Worm (Caenorhabditis elegans) whole organism, young adult: Measurements from ENCODE around the gene C35B1.9.

Experiments
- B0336.3 ChIP-seq: fragments of 200-800 bp; sonication (Bioruptor generic); IDR thresholded peaks from 2 replicates; pipeline ENCODE4 v1.3.6; 2022; ENCODE audit warnings: missing genetic modification characterization, missing compliant biosample characterization
- F23B12.7 ChIP-seq: sonication (generic microtip); optimal IDR thresholded peaks from 2 replicates; lab custom pipeline; 2017; ENCODE audit warnings: missing genetic modification characterization, mild to moderate bottlenecking, missing compliant biosample characterization, antibody characterized with exemption, moderate library complexity; ENCODE audit not compliant: insufficient read depth
- F37B4.10 ChIP-seq: fragments of 200-800 bp; sonication (Bioruptor generic); IDR thresholded peaks from 2 replicates; pipeline ENCODE4 v1.3.6; 2022; ENCODE audit warnings: missing genetic modification characterization, missing compliant biosample characterization
- F39B2.1 ChIP-seq: fragments of 200-800 bp; sonication (Bioruptor generic); IDR thresholded peaks from 2 replicates; pipeline ENCODE4 v1.3.6; 2022; ENCODE audit warnings: missing genetic modification reagents, missing genetic modification characterization, missing compliant biosample characterization
- K11D2.4 ChIP-seq: fragments of 200-800 bp; sonication (Bioruptor generic); IDR thresholded peaks from 2 replicates; pipeline ENCODE4 v1.3.6; 2022; ENCODE audit warnings: missing genetic modification reagents, missing genetic modification characterization, missing compliant biosample characterization
- K12H6.12 ChIP-seq: fragments of 200-800 bp; sonication (Bioruptor generic); optimal IDR thresholded peaks from 2 replicates; lab custom pipeline; 2018; ENCODE audit warnings: mild to moderate bottlenecking, missing genetic modification characterization, missing compliant biosample characterization
- T07F8.4 ChIP-seq: sonication (generic microtip); optimal IDR thresholded peaks from 2 replicates; lab custom pipeline; 2016; ENCODE audit warnings: mild to moderate bottlenecking, missing genetic modification characterization, moderate library complexity, missing compliant biosample characterization
- Y53G8AR.9 ChIP-seq: fragments of 200-800 bp; sonication (Bioruptor generic); conservative IDR thresholded peaks from 2 replicates; pipeline ENCODE4 v1.3.6; 2022; ENCODE audit warnings: missing genetic modification reagents, missing genetic modification characterization, missing compliant biosample characterization
- Y56A3A.18 ChIP-seq: fragments of 200-800 bp; sonication (Bioruptor generic); IDR thresholded peaks from 2 replicates; pipeline ENCODE4 v1.3.6; 2022; ENCODE audit warnings: missing genetic modification reagents, missing genetic modification characterization, missing compliant biosample characterization
- Y79H2A.3 ChIP-seq: fragments of 200-800 bp; sonication (Bioruptor generic); conservative IDR thresholded peaks from 2 replicates; pipeline ENCODE4 v1.3.6; 2022; ENCODE audit warnings: missing genetic modification reagents, missing genetic modification characterization, missing compliant biosample characterization
- Y95B8A.8 ChIP-seq: fragments of 200-800 bp; sonication (Bioruptor generic); IDR thresholded peaks from 2 replicates; pipeline ENCODE4 v1.3.6; 2022; ENCODE audit warnings: missing genetic modification reagents, missing genetic modification characterization, missing compliant biosample characterization
- akir-1 ChIP-seq: fragments of 200-800 bp; sonication (Bioruptor generic); optimal IDR thresholded peaks from 2 replicates; lab custom pipeline; 2018; ENCODE audit warnings: mild to moderate bottlenecking, missing genetic modification characterization, moderate library complexity, missing compliant biosample characterization
- atf-7 ChIP-seq: sonication (generic microtip); optimal IDR thresholded peaks from 2 replicates; lab custom pipeline; 2017; ENCODE audit warnings: mild to moderate bottlenecking, missing genetic modification characterization, missing compliant biosample characterization
- attf-3 ChIP-seq: fragments of 200-800 bp; sonication (Bioruptor generic); conservative IDR thresholded peaks from 2 replicates; pipeline ENCODE4 v1.3.6; 2022; ENCODE audit warnings: missing genetic modification reagents, missing genetic modification characterization, missing compliant biosample characterization
- attf-5 ChIP-seq: fragments of 200-800 bp; sonication (Bioruptor generic); optimal IDR thresholded peaks from 2 replicates; lab custom pipeline; 2018; ENCODE audit warnings: mild to moderate bottlenecking, missing genetic modification characterization, missing compliant biosample characterization
- attf-6 ChIP-seq: fragments of 200-800 bp; sonication (Bioruptor generic); IDR thresholded peaks from 2 replicates; pipeline ENCODE4 v1.3.6; 2022; ENCODE audit warnings: missing genetic modification reagents, missing genetic modification characterization, missing compliant biosample characterization
- cebp-1 ChIP-seq, 2 experiments: fragments of 200-800 bp in 1 of 2; sonication (Bioruptor generic) in 1 of 2; sonication (generic microtip) in 1 of 2; IDR thresholded peaks in 1 of 2; optimal IDR thresholded peaks in 1 of 2; 2 replicates each; pipeline versions ENCODE4 v1.3.6 to Lab custom; 2017 to 2022; ENCODE audit warnings: missing compliant biosample characterization in 2 of 2, missing genetic modification characterization in 2 of 2, mild to moderate bottlenecking in 1 of 2, missing genetic modification reagents in 1 of 2, moderate library complexity in 1 of 2
- ceh-100 ChIP-seq: fragments of 200-800 bp; sonication (Bioruptor generic); IDR thresholded peaks from 2 replicates; pipeline ENCODE4 v1.3.6; 2022; ENCODE audit warnings: missing genetic modification reagents, missing genetic modification characterization, missing compliant biosample characterization
- ceh-58 ChIP-seq: fragments of 200-800 bp; sonication (Bioruptor generic); IDR thresholded peaks from 2 replicates; pipeline ENCODE4 v1.3.6; 2022; ENCODE audit warnings: missing genetic modification characterization, missing compliant biosample characterization
- ceh-91 ChIP-seq: fragments of 200-800 bp; sonication (Bioruptor generic); IDR thresholded peaks from 2 replicates; pipeline ENCODE4 v1.3.6; 2022; ENCODE audit warnings: missing genetic modification reagents, missing genetic modification characterization, missing compliant biosample characterization
- dpff-1 ChIP-seq: sonication (generic microtip); optimal IDR thresholded peaks from 2 replicates; lab custom pipeline; 2017; ENCODE audit warnings: mild to moderate bottlenecking, missing genetic modification characterization, missing compliant biosample characterization
- efl-1 ChIP-seq: fragments of 150-350 bp; optimal IDR thresholded peaks from 2 replicates; lab custom pipeline; 2014; ENCODE audit warnings: missing biosample characterization, missing genetic modification reagents, missing genetic modification characterization
- egl-18 ChIP-seq: fragments of 200-800 bp; sonication (Bioruptor generic); IDR thresholded peaks from 2 replicates; pipeline ENCODE4 v1.3.6; 2022; ENCODE audit warnings: missing genetic modification reagents, missing genetic modification characterization, missing compliant biosample characterization
- hmg-20 ChIP-seq: fragments of 200-800 bp; sonication (Bioruptor generic); IDR thresholded peaks from 2 replicates; pipeline ENCODE4 v1.3.6; 2022; ENCODE audit warnings: missing genetic modification reagents, missing genetic modification characterization, missing compliant biosample characterization
- hrde-1 ChIP-seq: sonication (generic microtip); optimal IDR thresholded peaks from 2 replicates; lab custom pipeline; 2016; ENCODE audit warnings: missing genetic modification characterization, mild to moderate bottlenecking, missing compliant biosample characterization, moderate library complexity, missing genotype, missing genetic modification reagents, borderline replicate concordance
- lag-1 ChIP-seq: fragments of 200-800 bp; sonication (Bioruptor generic); IDR thresholded peaks from 2 replicates; pipeline ENCODE4 v1.3.6; 2022; ENCODE audit warnings: missing genetic modification reagents, missing genetic modification characterization, missing compliant biosample characterization
- let-607 ChIP-seq, 2 experiments: fragments of 200-800 bp in 1 of 2; sonication (Bioruptor generic) in 1 of 2; sonication (generic microtip) in 1 of 2; optimal IDR thresholded peaks; 2 replicates each; lab custom pipeline; 2016 to 2018; ENCODE audit warnings: mild to moderate bottlenecking in 2 of 2, missing compliant biosample characterization in 2 of 2, missing genetic modification characterization in 2 of 2, moderate library complexity in 2 of 2, missing genotype in 1 of 2
- lin-54 ChIP-seq: fragments of 200-800 bp; sonication (Bioruptor generic); optimal IDR thresholded peaks from 2 replicates; lab custom pipeline; 2018; ENCODE audit warnings: mild to moderate bottlenecking, missing genetic modification characterization, missing compliant biosample characterization
- madf-3 ChIP-seq: fragments of 200-800 bp; sonication (Bioruptor generic); IDR thresholded peaks from 2 replicates; pipeline ENCODE4 v1.3.6; 2022; ENCODE audit warnings: missing genetic modification reagents, missing genetic modification characterization, missing compliant biosample characterization
- mel-28 ChIP-seq: sonication (generic microtip); optimal IDR thresholded peaks from 2 replicates; lab custom pipeline; 2016; ENCODE audit warnings: borderline replicate concordance, mild to moderate bottlenecking, missing genetic modification characterization, missing compliant biosample characterization
- nhr-179 ChIP-seq: sonication (generic microtip); optimal IDR thresholded peaks from 2 replicates; lab custom pipeline; 2016; ENCODE audit warnings: mild to moderate bottlenecking, missing genetic modification characterization, missing compliant biosample characterization
- nhr-80 ChIP-seq: sonication (generic microtip); optimal IDR thresholded peaks from 2 replicates; lab custom pipeline; 2016; ENCODE audit warnings: missing genetic modification characterization, missing compliant biosample characterization
- repo-1 ChIP-seq: sonication (generic microtip); optimal IDR thresholded peaks from 2 replicates; lab custom pipeline; 2017; ENCODE audit warnings: mild to moderate bottlenecking, missing genetic modification characterization, missing compliant biosample characterization
- sea-2 ChIP-seq: fragments of 200-800 bp; sonication (Bioruptor generic); IDR thresholded peaks from 2 replicates; pipeline ENCODE4 v1.3.6; 2022; ENCODE audit warnings: missing genetic modification characterization, missing compliant biosample characterization
- snpc-1.1 ChIP-seq: sonication (generic microtip); optimal IDR thresholded peaks from 2 replicates; lab custom pipeline; 2017; ENCODE audit warnings: missing genetic modification characterization, mild to moderate bottlenecking, missing compliant biosample characterization, antibody characterized with exemption, moderate library complexity, missing genotype, missing genetic modification reagents; ENCODE audit not compliant: insufficient read depth
- snpc-1.3 ChIP-seq: sonication (generic microtip); optimal IDR thresholded peaks from 2 replicates; lab custom pipeline; 2017; ENCODE audit warnings: missing genetic modification characterization, mild to moderate bottlenecking, missing compliant biosample characterization, antibody characterized with exemption, moderate library complexity, missing genotype, missing genetic modification reagents; ENCODE audit not compliant: insufficient read depth
- somi-1 ChIP-seq: fragments of 200-800 bp; sonication (Bioruptor generic); optimal IDR thresholded peaks from 2 replicates; lab custom pipeline; 2018; ENCODE audit warnings: mild to moderate bottlenecking, missing genetic modification characterization, missing compliant biosample characterization
- tbp1 ChIP-seq: fragments of 200-800 bp; sonication (Bioruptor generic); optimal IDR thresholded peaks from 2 replicates; lab custom pipeline; 2018; ENCODE audit warnings: mild to moderate bottlenecking, missing genetic modification characterization, missing compliant biosample characterization
- tbx-9 ChIP-seq: sonication (generic microtip); optimal IDR thresholded peaks from 2 replicates; lab custom pipeline; 2016; ENCODE audit warnings: borderline replicate concordance, missing genetic modification characterization, inconsistent platforms, missing compliant biosample characterization
- unc-130 ChIP-seq: sonication (generic microtip); optimal IDR thresholded peaks from 2 replicates; lab custom pipeline; 2016; ENCODE audit warnings: missing genetic modification reagents, missing genetic modification characterization, missing compliant biosample characterization
- unc-62 ChIP-seq: fragments of 150-350 bp; optimal IDR thresholded peaks from 2 replicates; lab custom pipeline; 2014; ENCODE audit warnings: missing biosample characterization, missing genetic modification reagents, missing genetic modification characterization
- xnd-1 ChIP-seq: sonication (generic microtip); optimal IDR thresholded peaks from 2 replicates; lab custom pipeline; 2016; ENCODE audit warnings: missing genotype, missing genetic modification reagents, missing genetic modification characterization, missing compliant biosample characterization
- zfh-2 ChIP-seq: fragments of 200-800 bp; sonication (Bioruptor generic); conservative IDR thresholded peaks from 2 replicates; pipeline ENCODE4 v1.3.6; 2022; ENCODE audit warnings: missing genetic modification reagents, missing genetic modification characterization, missing compliant biosample characterization
- ztf-18 ChIP-seq: sonication (generic microtip); optimal IDR thresholded peaks from 2 replicates; lab custom pipeline; 2016; ENCODE audit warnings: missing genotype, mild to moderate bottlenecking, missing genetic modification characterization, missing compliant biosample characterization
- ztf-25 ChIP-seq: fragments of 200-800 bp; sonication (Bioruptor generic); IDR thresholded peaks from 2 replicates; pipeline ENCODE4 v1.3.6; 2022; ENCODE audit warnings: missing genetic modification reagents, missing genetic modification characterization, missing compliant biosample characterization
- ztf-26 ChIP-seq: sonication (generic microtip); optimal IDR thresholded peaks from 2 replicates; lab custom pipeline; 2017; ENCODE audit warnings: missing genetic modification characterization, missing compliant biosample characterization
- ztf-28 ChIP-seq: fragments of 200-800 bp; sonication (Bioruptor generic); IDR thresholded peaks from 2 replicates; pipeline ENCODE4 v1.3.6; 2022; ENCODE audit warnings: missing genetic modification reagents, missing genetic modification characterization, missing compliant biosample characterization
- ztf-6 ChIP-seq: fragments of 200-800 bp; sonication (Bioruptor generic); IDR thresholded peaks from 2 replicates; pipeline ENCODE4 v1.3.6; 2022; ENCODE audit warnings: missing genetic modification reagents, missing genetic modification characterization, missing compliant biosample characterization

The C35B1.9 gene

DNA sequence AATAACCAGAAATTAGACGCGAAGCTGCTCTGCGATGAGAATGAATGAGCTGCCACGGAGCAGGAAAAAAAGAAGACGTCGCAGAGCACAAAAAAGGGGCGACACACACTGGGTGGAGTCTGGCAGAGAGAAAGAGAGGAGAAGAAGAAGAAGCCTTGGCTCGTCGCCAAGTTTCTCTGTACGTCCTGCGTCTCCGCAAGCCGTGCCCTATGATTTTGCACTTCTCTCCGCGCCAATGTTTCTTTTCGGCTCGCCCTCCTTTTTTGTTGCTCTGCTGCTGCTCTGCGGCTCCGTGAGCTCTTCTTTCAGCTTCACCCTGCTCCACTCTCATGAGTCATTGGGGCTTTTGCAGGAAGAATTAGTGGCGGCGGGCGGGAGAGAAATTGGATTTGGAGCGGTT is 45.9 kb downstream of the C35B1.9 start, which contains the start of gene hlh-30 (continued):
- TF ChIP-seq tbx-9 (tag; lab: Kevin White, UChicago): no peak
- TF ChIP-seq efl-1: no peak
- no peak for TF ChIP-seq hrde-1
- TF ChIP-seq snpc-1.1: no peak
- TF ChIP-seq ceh-91 (GFP tag; lab: Robert Waterston, UW): no peak
- TF ChIP-seq B0336.3 (GFP tag; lab: Robert Waterston, UW): no peak
- TF ChIP-seq madf-3 (GFP tag; lab: Robert Waterston, UW): no peak
- TF ChIP-seq ztf-28: no peak
- TF ChIP-seq ztf-26 (tag; lab: Kevin White, UChicago): no peak
- TF ChIP-seq Y79H2A.3 (GFP tag; lab: Robert Waterston, UW): no peak
- no peak for TF ChIP-seq xnd-1 (tag; lab: Kevin White, UChicago)
- peak; percentile 18 for TF ChIP-seq K12H6.12 (tag; lab: Kevin White, UChicago)
- TF ChIP-seq cebp-1 (GFP tag; IDR thresholded peaks at IDR 0.05; lab: Robert Waterston, UW): no peak
- TF ChIP-seq cebp-1 (tag; optimal IDR thresholded peaks at IDR 0.05; lab: Kevin White, UChicago): peak; percentile 49
- TF ChIP-seq unc-62 (GFP tag; lab: Kevin White, UChicago): no peak
- no peak for TF ChIP-seq repo-1 (tag; lab: Kevin White, UChicago)
- TF ChIP-seq Y95B8A.8 (GFP tag; lab: Robert Waterston, UW): no peak
- no peak for TF ChIP-seq attf-6 (GFP tag; lab: Robert Waterston, UW)
- no peak for TF ChIP-seq Y53G8AR.9
- no peak for TF ChIP-seq snpc-1.3 (tag; lab: Kevin White, UChicago)
- no peak for TF ChIP-seq nhr-179 (tag; lab: Kevin White, UChicago)
- TF ChIP-seq attf-5: peak; percentile 36
- no peak for TF ChIP-seq ceh-100 (GFP tag; lab: Robert Waterston, UW)
- no peak for TF ChIP-seq F39B2.1 (GFP tag; lab: Robert Waterston, UW)
- TF ChIP-seq lag-1 (GFP tag; lab: Robert Waterston, UW): no peak
- 0 out of 2 replicates have a peak, but pooled peaks have one; percentile 45 for TF ChIP-seq ceh-58 (GFP tag; lab: Robert Waterston, UW)
- peak; percentile 22 for TF ChIP-seq somi-1 (GFP tag; lab: Kevin White, UChicago)
- no peak for TF ChIP-seq let-607 (tag; optimal IDR thresholded peaks at IDR 0.05; lab: Kevin White, UChicago)
- no peak for TF ChIP-seq K11D2.4
- TF ChIP-seq F37B4.10 (GFP tag; lab: Robert Waterston, UW): no peak
- TF ChIP-seq Y56A3A.18 (GFP tag; lab: Robert Waterston, UW): no peak
- TF ChIP-seq zfh-2 (GFP tag; lab: Robert Waterston, UW): peak; percentile 96
- TF ChIP-seq unc-130: no peak
- no peak for TF ChIP-seq mel-28 (tag; lab: Kevin White, UChicago)
- no peak for TF ChIP-seq sea-2 (GFP tag; lab: Robert Waterston, UW)
- no peak for TF ChIP-seq dpff-1 (tag; lab: Kevin White, UChicago)
- no peak for TF ChIP-seq T07F8.4 (tag; lab: Kevin White, UChicago)
- no peak for TF ChIP-seq ztf-18
- TF ChIP-seq ztf-6 (GFP tag; lab: Robert Waterston, UW): no peak
- TF ChIP-seq hmg-20: no peak
- no peak for TF ChIP-seq ztf-25
- TF ChIP-seq akir-1 (GFP tag; lab: Kevin White, UChicago): no peak
- no peak for TF ChIP-seq atf-7 (tag; lab: Kevin White, UChicago)
- no peak for TF ChIP-seq tbp1
- no peak for TF ChIP-seq lin-54 (GFP tag; lab: Kevin White, UChicago)
- TF ChIP-seq F23B12.7: no peak
- peak; percentile 8; the same call in 1 of the 2 replicates for TF ChIP-seq attf-3
- TF ChIP-seq egl-18 (GFP tag; lab: Robert Waterston, UW): no peak
- peak; percentile 36 for TF ChIP-seq nhr-80 (tag; lab: Kevin White, UChicago)
